Worm (Caenorhabditis elegans): ENCODE results near the gene gip-1.

ce11 chrIII:2330389-2330788 lies 17.0 kb upstream of the gip-1 start:
- TF ChIP-seq ceh-24 (tag; optimal IDR thresholded peaks at IDR 0.05) (no peak), nfya-1 (tag; optimal IDR thresholded peaks at IDR 0.05) (no peak), pros-1 (tag; optimal IDR thresholded peaks at IDR 0.05) (no peak), npax-4 (tag; optimal IDR thresholded peaks at IDR 0.05) (no peak), elt-4 (tag; optimal IDR thresholded peaks at IDR 0.05) (no peak)

All from whole organism, late embryonic.